Worm (Caenorhabditis elegans) whole organism, L3 larva: Measurements from ENCODE around the gene F08D12.12.

Experiments used
- R02D3.7 ChIP-seq: fragments of 150-350 bp; optimal IDR thresholded peaks from 2 replicates; lab custom pipeline; 2014; ENCODE audit warnings: missing biosample characterization, missing genetic modification characterization
- ZK546.5 ChIP-seq: sonication (generic microtip); optimal IDR thresholded peaks from 2 replicates; lab custom pipeline; 2017; ENCODE audit warnings: missing biosample characterization, missing genetic modification characterization
- ama-1 ChIP-seq: fragments of 150-350 bp; optimal IDR thresholded peaks from 2 replicates; lab custom pipeline; 2018
- ceh-16 ChIP-seq: sonication (generic microtip); optimal IDR thresholded peaks from 2 replicates; lab custom pipeline; 2017; ENCODE audit warnings: missing biosample characterization, missing genetic modification characterization
- ceh-28 ChIP-seq: fragments of 150-350 bp; optimal IDR thresholded peaks from 2 replicates; lab custom pipeline; 2014; ENCODE audit warnings: missing biosample characterization, missing genetic modification reagents, missing genetic modification characterization
- ceh-82 ChIP-seq: fragments of 150-350 bp; optimal IDR thresholded peaks from 2 replicates; lab custom pipeline; 2014; ENCODE audit warnings: missing biosample characterization, missing genetic modification characterization
- daf-12 ChIP-seq: fragments of 150-350 bp; optimal IDR thresholded peaks from 2 replicates; lab custom pipeline; 2014; ENCODE audit warnings: missing biosample characterization, missing genetic modification reagents, missing genetic modification characterization
- elt-1 ChIP-seq: fragments of 150-350 bp; optimal IDR thresholded peaks from 2 replicates; lab custom pipeline; 2014; ENCODE audit warnings: missing biosample characterization, missing genetic modification characterization
- elt-2 ChIP-seq: sonication (generic microtip); optimal IDR thresholded peaks from 2 replicates; lab custom pipeline; 2016; ENCODE audit warnings: missing genetic modification reagents, mild to moderate bottlenecking, missing genetic modification characterization, missing compliant biosample characterization
- elt-3 ChIP-seq, 3 experiments: fragments of 150-350 bp in 1 of 3; sonication (generic microtip) in 2 of 3; optimal IDR thresholded peaks; 2 replicates in 2 of 3; 4 replicates in 1 of 3; lab custom pipeline; 2014 to 2017; ENCODE audit warnings: missing biosample characterization in 3 of 3, missing genetic modification characterization in 3 of 3
- fkh-10 ChIP-seq: sonication (generic microtip); optimal IDR thresholded peaks from 2 replicates; lab custom pipeline; 2017; ENCODE audit warnings: missing biosample characterization, missing genetic modification reagents, missing genetic modification characterization
- fkh-2 ChIP-seq: fragments of 150-350 bp; optimal IDR thresholded peaks from 2 replicates; lab custom pipeline; 2014; ENCODE audit warnings: missing biosample characterization, missing genetic modification reagents, missing genetic modification characterization
- fos-1 ChIP-seq: fragments of 150-350 bp; optimal IDR thresholded peaks from 2 replicates; lab custom pipeline; 2014; ENCODE audit warnings: missing biosample characterization, missing genetic modification characterization
- hmg-11 ChIP-seq: sonication (generic microtip); optimal IDR thresholded peaks from 2 replicates; lab custom pipeline; 2016; ENCODE audit warnings: missing genetic modification characterization, missing compliant biosample characterization
- jun-1 ChIP-seq: fragments of 150-350 bp; optimal IDR thresholded peaks from 2 replicates; lab custom pipeline; 2014; ENCODE audit warnings: missing biosample characterization, missing genetic modification reagents, missing genetic modification characterization
- lin-15B ChIP-seq: fragments of 150-350 bp; optimal IDR thresholded peaks from 2 replicates; lab custom pipeline; 2014; ENCODE audit warnings: missing biosample characterization, missing genetic modification characterization
- lin-39 ChIP-seq: fragments of 150-350 bp; optimal IDR thresholded peaks from 2 replicates; lab custom pipeline; 2018; ENCODE audit warnings: missing biosample characterization, missing genetic modification reagents, missing genetic modification characterization
- lsy-12 ChIP-seq: sonication (generic microtip); optimal IDR thresholded peaks from 2 replicates; lab custom pipeline; 2016; ENCODE audit warnings: mild to moderate bottlenecking, missing genetic modification characterization, missing compliant biosample characterization
- mdl-1 ChIP-seq: fragments of 150-350 bp; optimal IDR thresholded peaks from 2 replicates; lab custom pipeline; 2014; ENCODE audit warnings: missing biosample characterization, missing genetic modification characterization
- mml-1 ChIP-seq: fragments of 150-350 bp; sonication (generic microtip); optimal IDR thresholded peaks from 3 replicates; lab custom pipeline; 2014; ENCODE audit warnings: missing biosample characterization, missing genetic modification characterization
- nfya-1 ChIP-seq: sonication (generic microtip); optimal IDR thresholded peaks from 2 replicates; lab custom pipeline; 2017; ENCODE audit warnings: missing genetic modification characterization, mild to moderate bottlenecking, missing compliant biosample characterization, antibody characterized with exemption, moderate library complexity; ENCODE audit not compliant: insufficient read depth
- nhr-12 ChIP-seq: fragments of 150-350 bp; optimal IDR thresholded peaks from 2 replicates; lab custom pipeline; 2014; ENCODE audit warnings: missing biosample characterization, missing genetic modification characterization
- nhr-23 ChIP-seq: fragments of 150-350 bp; optimal IDR thresholded peaks from 2 replicates; lab custom pipeline; 2014; ENCODE audit warnings: missing biosample characterization, missing genetic modification reagents, missing genetic modification characterization
- nhr-237 ChIP-seq: fragments of 150-350 bp; optimal IDR thresholded peaks from 2 replicates; lab custom pipeline; 2014; ENCODE audit warnings: missing biosample characterization, missing genetic modification characterization
- nhr-25 ChIP-seq: sonication (generic microtip); optimal IDR thresholded peaks from 2 replicates; lab custom pipeline; 2017; ENCODE audit warnings: missing biosample characterization, missing genetic modification characterization
- nhr-28 ChIP-seq: fragments of 150-350 bp; optimal IDR thresholded peaks from 2 replicates; lab custom pipeline; 2014; ENCODE audit warnings: missing biosample characterization, missing genetic modification characterization
- nhr-67 ChIP-seq: fragments of 150-350 bp; optimal IDR thresholded peaks from 2 replicates; lab custom pipeline; 2014; ENCODE audit warnings: missing biosample characterization, missing genetic modification characterization
- nhr-76 ChIP-seq: fragments of 150-350 bp; sonication (generic microtip); optimal IDR thresholded peaks from 5 replicates; lab custom pipeline; 2014; ENCODE audit warnings: missing biosample characterization, missing genetic modification characterization
- nhr-77 ChIP-seq: fragments of 150-350 bp; optimal IDR thresholded peaks from 2 replicates; lab custom pipeline; 2014; ENCODE audit warnings: missing biosample characterization, missing genetic modification characterization
- pha-4 ChIP-seq: fragments of 150-350 bp; optimal IDR thresholded peaks from 2 replicates; lab custom pipeline; 2014; ENCODE audit warnings: missing biosample characterization, missing genetic modification reagents, missing genetic modification characterization
- sea-2 ChIP-seq: fragments of 150-350 bp; sonication (generic microtip); optimal IDR thresholded peaks from 4 replicates; lab custom pipeline; 2014; ENCODE audit warnings: missing biosample characterization, missing genetic modification reagents, missing genetic modification characterization
- skn-1 ChIP-seq: fragments of 150-350 bp; optimal IDR thresholded peaks from 2 replicates; lab custom pipeline; 2014; ENCODE audit warnings: missing biosample characterization, missing genetic modification characterization
- tbx-2 ChIP-seq: sonication (generic microtip); optimal IDR thresholded peaks from 2 replicates; lab custom pipeline; 2016; ENCODE audit warnings: mild to moderate bottlenecking, missing genetic modification characterization, missing compliant biosample characterization
- unc-39 ChIP-seq: sonication (generic microtip); optimal IDR thresholded peaks from 4 replicates; lab custom pipeline; 2017; ENCODE audit warnings: missing biosample characterization, missing genetic modification characterization
- unc-62 ChIP-seq: fragments of 150-350 bp; sonication (generic microtip); optimal IDR thresholded peaks from 4 replicates; lab custom pipeline; 2014; ENCODE audit warnings: missing biosample characterization, missing genetic modification reagents, missing genetic modification characterization
- zag-1 ChIP-seq: fragments of 150-350 bp; optimal IDR thresholded peaks from 2 replicates; lab custom pipeline; 2014; ENCODE audit warnings: missing biosample characterization, missing genetic modification characterization
- ztf-11 ChIP-seq: fragments of 150-350 bp; optimal IDR thresholded peaks from 2 replicates; lab custom pipeline; 2014; ENCODE audit warnings: missing biosample characterization, missing genetic modification characterization
- ztf-4 ChIP-seq: fragments of 150-350 bp; optimal IDR thresholded peaks from 2 replicates; lab custom pipeline; 2014; ENCODE audit warnings: missing biosample characterization, missing genetic modification characterization

The F08D12.12 gene

DNA sequence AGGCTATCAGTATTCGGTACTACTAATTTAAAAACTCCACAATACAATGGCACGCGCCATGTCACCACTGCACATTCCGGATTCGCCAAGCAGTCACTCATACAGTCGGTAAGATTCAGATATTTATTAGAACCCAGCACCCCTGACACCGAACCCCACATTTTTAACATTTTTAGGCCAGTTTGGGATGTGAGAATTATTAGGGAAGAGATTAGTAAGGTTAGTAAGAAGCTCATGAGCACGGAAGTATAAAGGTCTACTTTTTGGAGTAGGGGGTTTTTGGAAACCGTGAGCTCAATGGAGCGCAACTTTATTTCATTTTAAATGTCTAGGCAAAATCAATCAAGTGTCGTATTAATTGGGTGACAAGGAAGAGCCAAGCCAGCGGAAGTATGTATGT, 28.9 kb downstream of the F08D12.12 start, which contains the start of gene F29A7.8:
Gene F29A7.8 (minus strand): TSS at position 101 of the 400 bp plus-strand sequence.
- no peak for TF ChIP-seq elt-2 (tag; lab: Kevin White, UChicago)
- TF ChIP-seq elt-3 (tag; optimal IDR thresholded peaks at IDR 0.05; lab: Kevin White, UChicago): no peak
- no peak for TF ChIP-seq nhr-77 (tag; lab: Kevin White, UChicago)
- no peak for TF ChIP-seq ceh-82
- no peak for TF ChIP-seq ZK546.5 (tag; lab: Kevin White, UChicago)
- no peak for TF ChIP-seq sea-2
- no peak for TF ChIP-seq nhr-28 (tag; lab: Kevin White, UChicago)
- TF ChIP-seq elt-1 (tag; lab: Kevin White, UChicago): no peak
- no peak for TF ChIP-seq mdl-1 (tag; lab: Kevin White, UChicago)
- TF ChIP-seq nhr-23 (tag; lab: Kevin White, UChicago): no peak
- no peak for TF ChIP-seq fkh-10 (GFP tag; lab: Kevin White, UChicago)
- no peak for TF ChIP-seq ama-1
- no peak for TF ChIP-seq nhr-25
- TF ChIP-seq fkh-2: no peak
- TF ChIP-seq jun-1 (tag; lab: Kevin White, UChicago): no peak
- no peak for TF ChIP-seq R02D3.7 (tag; lab: Kevin White, UChicago)
- no peak for TF ChIP-seq pha-4 (tag; lab: Kevin White, UChicago)
- TF ChIP-seq nhr-76 (tag; lab: Kevin White, UChicago): no peak
- TF ChIP-seq unc-39 (tag; lab: Kevin White, UChicago): no peak
- TF ChIP-seq lin-15B (tag; lab: Kevin White, UChicago): no peak

DNA sequence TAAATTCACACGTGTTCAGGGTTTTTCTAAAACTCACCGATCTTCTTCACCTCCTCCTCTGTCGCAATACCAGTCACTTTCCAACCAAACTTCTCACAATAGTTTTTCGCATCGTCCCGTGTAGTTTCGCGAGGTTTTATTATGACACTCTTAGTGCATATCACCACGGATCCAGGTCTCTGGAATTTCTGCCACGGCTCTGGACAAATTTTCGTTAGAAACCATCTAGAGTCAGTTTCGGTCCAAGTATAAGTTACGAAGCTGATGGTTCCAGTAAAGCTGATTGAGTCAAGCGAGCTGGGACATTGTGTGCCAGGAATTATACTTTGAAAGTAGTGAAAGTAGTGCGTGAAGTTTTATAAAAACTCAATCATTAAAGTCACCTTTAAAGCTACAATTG, 30.5 kb downstream of the F08D12.12 start:
- no peak for TF ChIP-seq lin-39
- TF ChIP-seq lin-15B (tag; lab: Kevin White, UChicago): no peak
- TF ChIP-seq fos-1 (tag; lab: Kevin White, UChicago): no peak
- no peak for TF ChIP-seq zag-1 (tag; lab: Kevin White, UChicago)
- TF ChIP-seq ztf-4 (tag; lab: Kevin White, UChicago): no peak
- TF ChIP-seq nhr-67 (tag; lab: Kevin White, UChicago): no peak
- no peak for TF ChIP-seq nhr-76 (tag; lab: Kevin White, UChicago)
- TF ChIP-seq sea-2: no peak
- TF ChIP-seq lsy-12 (tag; lab: Kevin White, UChicago): no peak
- TF ChIP-seq fkh-10 (GFP tag; lab: Kevin White, UChicago): no peak
- TF ChIP-seq elt-3 (tag; optimal IDR thresholded peaks at IDR 0.05; lab: Kevin White, UChicago): no peak
- no peak for TF ChIP-seq nhr-28 (tag; lab: Kevin White, UChicago)
- no peak for TF ChIP-seq skn-1 (tag; lab: Kevin White, UChicago)
- no peak for TF ChIP-seq ama-1
- TF ChIP-seq ceh-28: no peak

DNA sequence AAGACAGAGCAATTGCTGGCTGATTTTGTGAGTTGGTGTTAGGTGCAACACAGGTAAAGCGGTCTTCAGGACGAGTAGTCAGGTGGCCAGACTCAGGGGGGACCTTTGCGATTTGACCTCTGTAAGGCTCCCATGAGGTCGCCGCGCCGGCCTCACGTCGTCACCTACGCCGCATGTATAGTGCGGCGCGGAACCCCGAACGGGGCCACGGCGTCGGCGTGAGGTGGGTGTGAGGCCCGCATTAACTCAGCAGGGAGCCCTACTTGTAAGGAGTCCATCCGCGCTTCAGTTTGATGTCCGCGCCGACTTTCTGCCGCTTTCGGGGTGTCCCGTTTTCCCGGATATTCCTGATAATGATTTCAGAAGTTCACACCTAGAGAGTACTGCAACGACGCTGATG, 32.3 kb downstream of the F08D12.12 start:
- no peak for TF ChIP-seq ZK546.5 (tag; lab: Kevin White, UChicago)
- TF ChIP-seq mdl-1 (tag; lab: Kevin White, UChicago): no peak
- no peak for TF ChIP-seq elt-3 (tag; optimal IDR thresholded peaks at IDR 0.05; lab: Kevin White, UChicago)
- no peak for TF ChIP-seq skn-1 (tag; lab: Kevin White, UChicago)
- TF ChIP-seq unc-62 (GFP tag; lab: Kevin White, UChicago): no peak
- TF ChIP-seq ceh-16 (tag; lab: Kevin White, UChicago): no peak
- no peak for TF ChIP-seq unc-39 (tag; lab: Kevin White, UChicago)
- TF ChIP-seq tbx-2 (tag; lab: Kevin White, UChicago): no peak
- no peak for TF ChIP-seq mml-1
- TF ChIP-seq nhr-23 (tag; lab: Kevin White, UChicago): no peak
- TF ChIP-seq nhr-76 (tag; lab: Kevin White, UChicago): no peak
- TF ChIP-seq nhr-237 (tag; lab: Kevin White, UChicago): no peak
- no peak for TF ChIP-seq daf-12 (tag; lab: Kevin White, UChicago)
- TF ChIP-seq, all 47 proteins: peak for 0

DNA sequence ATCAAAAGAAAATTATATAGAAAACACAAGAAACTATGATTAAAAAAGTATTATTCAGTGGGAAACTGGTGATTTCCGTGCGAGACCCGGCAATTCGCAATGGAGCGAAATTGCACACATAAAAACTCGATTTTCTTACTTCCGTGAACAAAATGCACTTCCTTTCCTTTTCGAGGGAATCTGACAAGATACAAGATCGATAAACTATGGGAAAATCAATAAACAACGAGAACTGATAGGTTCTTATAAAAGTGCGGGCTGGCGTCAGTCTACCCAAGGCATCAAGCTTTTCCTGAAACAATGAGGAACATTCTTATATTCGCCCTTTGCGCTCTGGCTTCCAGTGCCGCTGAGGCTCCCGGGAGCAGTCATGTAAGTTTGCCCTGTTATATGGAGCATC, 33.9 kb downstream of the F08D12.12 start, which contains the start of gene F29A7.3:
Gene F29A7.3 (plus strand): TSS at position 301 of the 400 bp plus-strand sequence.
- no peak for TF ChIP-seq ztf-4 (tag; lab: Kevin White, UChicago)
- TF ChIP-seq nhr-25: no peak
- no peak for TF ChIP-seq nhr-12 (tag; lab: Kevin White, UChicago)
- TF ChIP-seq unc-39 (tag; lab: Kevin White, UChicago): no peak
- TF ChIP-seq ztf-11 (tag; lab: Kevin White, UChicago): no peak
- no peak for TF ChIP-seq nfya-1
- no peak for TF ChIP-seq fos-1 (tag; lab: Kevin White, UChicago)
- TF ChIP-seq mml-1: no peak
- TF ChIP-seq skn-1 (tag; lab: Kevin White, UChicago): no peak
- no peak for TF ChIP-seq hmg-11 (tag; lab: Kevin White, UChicago)
- TF ChIP-seq R02D3.7 (tag; lab: Kevin White, UChicago): no peak
- no peak for TF ChIP-seq zag-1 (tag; lab: Kevin White, UChicago)
